Worm (Caenorhabditis elegans) whole organism, L4 larva: ENCODE data around the gene T08D10.3.

Experiments
- F10B5.3 ChIP-seq: sonication (generic microtip); optimal IDR thresholded peaks from 2 replicates; lab custom pipeline; 2016; ENCODE audit warnings: mild to moderate bottlenecking, missing genetic modification characterization, missing compliant biosample characterization
- F26F4.8 ChIP-seq: fragments of 200-800 bp; sonication (Bioruptor generic); conservative IDR thresholded peaks from 2 replicates; pipeline ENCODE4 v1.3.6; 2022; ENCODE audit warnings: missing genetic modification characterization, missing compliant biosample characterization
- F37D6.2 ChIP-seq: sonication (generic microtip); optimal IDR thresholded peaks from 2 replicates; lab custom pipeline; 2016; ENCODE audit warnings: mild to moderate bottlenecking, missing genetic modification characterization, missing compliant biosample characterization
- F44E2.7 ChIP-seq: fragments of 200-800 bp; sonication (Bioruptor generic); IDR thresholded peaks from 2 replicates; pipeline ENCODE4 v2.1.2; 2022; ENCODE audit warnings: missing genetic modification characterization, missing compliant biosample characterization
- R02D3.7 ChIP-seq: fragments of 150-350 bp; sonication (generic microtip); optimal IDR thresholded peaks from 3 replicates; lab custom pipeline; 2014; ENCODE audit warnings: missing biosample characterization, missing genetic modification characterization
- Y105C5A.15 ChIP-seq: fragments of 200-800 bp; sonication (Bioruptor generic); IDR thresholded peaks from 2 replicates; pipeline ENCODE4 v1.3.6; 2022; ENCODE audit warnings: missing genetic modification characterization, missing compliant biosample characterization
- Y5F2A.4 ChIP-seq: fragments of 200-800 bp; sonication (Bioruptor generic); optimal IDR thresholded peaks from 2 replicates; lab custom pipeline; 2018; ENCODE audit warnings: mild to moderate bottlenecking, missing genetic modification characterization, missing compliant biosample characterization
- Y75B8A.6 ChIP-seq: fragments of 200-800 bp; sonication (Bioruptor generic); IDR thresholded peaks from 2 replicates; pipeline ENCODE4 v1.3.6; 2022; ENCODE audit warnings: missing genetic modification reagents, missing genetic modification characterization, missing compliant biosample characterization
- ZK337.2 ChIP-seq: fragments of 200-800 bp; sonication (Bioruptor generic); IDR thresholded peaks from 2 replicates; pipeline ENCODE4 v1.3.6; 2022; ENCODE audit warnings: missing genetic modification reagents, missing genetic modification characterization, missing compliant biosample characterization
- ZK546.5 ChIP-seq, 2 experiments: sonication (generic microtip); optimal IDR thresholded peaks; 2 replicates each; lab custom pipeline; 2017; ENCODE audit warnings: missing biosample characterization in 2 of 2, missing genetic modification characterization in 2 of 2
- aha-1 ChIP-seq: fragments of 150-350 bp; peaks from one replicate; lab custom pipeline; 2014; ENCODE audit warnings: missing biosample characterization, missing genetic modification characterization
- aly-2 ChIP-seq: sonication (generic microtip); optimal IDR thresholded peaks from 2 replicates; lab custom pipeline; 2018; ENCODE audit warnings: missing biosample characterization, missing genetic modification characterization
- attf-4 ChIP-seq: sonication (generic microtip); optimal IDR thresholded peaks from 3 replicates; lab custom pipeline; 2017; ENCODE audit warnings: missing biosample characterization, missing genetic modification characterization
- ceh-62 ChIP-seq: sonication (generic microtip); optimal IDR thresholded peaks from 2 replicates; lab custom pipeline; 2017; ENCODE audit warnings: missing biosample characterization, missing genetic modification characterization
- ceh-82 ChIP-seq: sonication (generic microtip); optimal IDR thresholded peaks from 2 replicates; lab custom pipeline; 2017; ENCODE audit warnings: missing biosample characterization, missing genetic modification characterization
- daf-12 ChIP-seq: fragments of 150-350 bp; optimal IDR thresholded peaks from 2 replicates; lab custom pipeline; 2014; ENCODE audit warnings: missing biosample characterization, missing genetic modification reagents, missing genetic modification characterization
- daf-8 ChIP-seq: fragments of 200-800 bp; sonication (Bioruptor generic); IDR thresholded peaks from 2 replicates; pipeline ENCODE4 v1.3.6; 2022; ENCODE audit warnings: missing genetic modification characterization, missing compliant biosample characterization
- dmd-6 ChIP-seq: fragments of 200-800 bp; sonication (Bioruptor generic); IDR thresholded peaks from 2 replicates; pipeline ENCODE4 v1.3.6; 2022; ENCODE audit warnings: missing genetic modification reagents, missing genetic modification characterization, missing compliant biosample characterization
- dpl-1 ChIP-seq: fragments of 150-350 bp; optimal IDR thresholded peaks from 2 replicates; lab custom pipeline; 2014; ENCODE audit warnings: missing biosample characterization, missing genetic modification reagents, missing genetic modification characterization
- duxl-1 ChIP-seq: sonication (generic microtip); optimal IDR thresholded peaks from 2 replicates; lab custom pipeline; 2016; ENCODE audit warnings: mild to moderate bottlenecking, missing genetic modification characterization, moderate library complexity, missing compliant biosample characterization; ENCODE audit not compliant: poor library complexity
- fos-1 ChIP-seq: fragments of 150-350 bp; optimal IDR thresholded peaks from 2 replicates; lab custom pipeline; 2014; ENCODE audit warnings: missing biosample characterization, missing genetic modification characterization
- gei-8 ChIP-seq: fragments of 200-800 bp; sonication (Bioruptor generic); optimal IDR thresholded peaks from 2 replicates; lab custom pipeline; 2018; ENCODE audit warnings: mild to moderate bottlenecking, missing genetic modification characterization, missing compliant biosample characterization
- jun-1 ChIP-seq: fragments of 150-350 bp; optimal IDR thresholded peaks from 2 replicates; lab custom pipeline; 2014; ENCODE audit warnings: missing biosample characterization, missing genetic modification reagents, missing genetic modification characterization
- lin-1 ChIP-seq: fragments of 200-800 bp; sonication (Bioruptor generic); IDR thresholded peaks from 2 replicates; pipeline ENCODE4 v1.3.6; 2022; ENCODE audit warnings: missing genetic modification reagents, missing genetic modification characterization, missing compliant biosample characterization
- lin-13 ChIP-seq: fragments of 150-350 bp; optimal IDR thresholded peaks from 2 replicates; lab custom pipeline; 2014; ENCODE audit warnings: missing biosample characterization, missing genetic modification reagents, missing genetic modification characterization
- lin-29 ChIP-seq: fragments of 200-800 bp; sonication (Bioruptor generic); IDR thresholded peaks from 2 replicates; pipeline ENCODE4 v1.3.6; 2022; ENCODE audit warnings: missing genetic modification reagents, missing genetic modification characterization, missing compliant biosample characterization
- lin-38 ChIP-seq: fragments of 200-800 bp; sonication (Bioruptor generic); IDR thresholded peaks from 2 replicates; pipeline ENCODE4 v1.3.6; 2022; ENCODE audit warnings: missing genetic modification reagents, missing genetic modification characterization, missing compliant biosample characterization
- lin-39 ChIP-seq: fragments of 150-350 bp; optimal IDR thresholded peaks from 2 replicates; lab custom pipeline; 2014; ENCODE audit warnings: missing biosample characterization, missing genetic modification reagents, missing genetic modification characterization
- lir-3 ChIP-seq: sonication (generic microtip); optimal IDR thresholded peaks from 2 replicates; lab custom pipeline; 2016; ENCODE audit warnings: mild to moderate bottlenecking, missing genetic modification characterization, missing compliant biosample characterization
- lsy-2 ChIP-seq, 2 experiments: fragments of 150-350 bp in 1 of 2; sonication (generic microtip) in 1 of 2; optimal IDR thresholded peaks; 2 replicates each; lab custom pipeline; 2014 to 2017; ENCODE audit warnings: missing biosample characterization in 2 of 2, missing genetic modification characterization in 2 of 2
- madf-5 ChIP-seq, 2 experiments: fragments of 200-800 bp; sonication (Bioruptor generic); IDR thresholded peaks; 2 replicates each; pipeline ENCODE4 v1.3.6; 2022; ENCODE audit warnings: missing compliant biosample characterization in 2 of 2, missing genetic modification characterization in 2 of 2
- mes-2 ChIP-seq: sonication (generic microtip); optimal IDR thresholded peaks from 2 replicates; lab custom pipeline; 2016; ENCODE audit warnings: missing genotype, mild to moderate bottlenecking, missing genetic modification characterization, missing compliant biosample characterization; ENCODE audit not compliant: poor library complexity, severe bottlenecking
- mxl-2 ChIP-seq: fragments of 200-800 bp; sonication (Bioruptor generic); conservative IDR thresholded peaks from 2 replicates; pipeline ENCODE4 v1.3.6; 2022; ENCODE audit warnings: missing genetic modification reagents, missing genetic modification characterization, missing compliant biosample characterization
- nhr-102 ChIP-seq: sonication (generic microtip); optimal IDR thresholded peaks from 2 replicates; lab custom pipeline; 2016; ENCODE audit warnings: mild to moderate bottlenecking, missing genetic modification characterization, moderate library complexity, missing compliant biosample characterization
- nhr-111 ChIP-seq: fragments of 200-800 bp; sonication (Bioruptor generic); optimal IDR thresholded peaks from 2 replicates; lab custom pipeline; 2018; ENCODE audit warnings: mild to moderate bottlenecking, missing genetic modification characterization, missing compliant biosample characterization
- nhr-237 ChIP-seq: sonication (generic microtip); optimal IDR thresholded peaks from 2 replicates; lab custom pipeline; 2017; ENCODE audit warnings: missing biosample characterization, missing genetic modification characterization
- nhr-25 ChIP-seq: sonication (generic microtip); optimal IDR thresholded peaks from 2 replicates; lab custom pipeline; 2017; ENCODE audit warnings: missing genetic modification characterization, mild to moderate bottlenecking, missing compliant biosample characterization, antibody characterized with exemption, moderate library complexity, borderline replicate concordance; ENCODE audit not compliant: insufficient read depth
- nhr-41 ChIP-seq: fragments of 200-800 bp; sonication (Bioruptor generic); IDR thresholded peaks from 2 replicates; pipeline ENCODE4 v1.3.6; 2022; ENCODE audit warnings: missing genetic modification reagents, missing genetic modification characterization, missing compliant biosample characterization
- nhr-76 ChIP-seq: fragments of 150-350 bp; optimal IDR thresholded peaks from 2 replicates; lab custom pipeline; 2014; ENCODE audit warnings: missing biosample characterization, missing genetic modification characterization
- nhr-77 ChIP-seq: fragments of 150-350 bp; optimal IDR thresholded peaks from 2 replicates; lab custom pipeline; 2014; ENCODE audit warnings: missing biosample characterization, missing genetic modification characterization
- rbr-2 ChIP-seq: sonication (generic microtip); optimal IDR thresholded peaks from 2 replicates; lab custom pipeline; 2016; ENCODE audit warnings: missing genotype, missing genetic modification characterization, missing compliant biosample characterization
- saeg-2 ChIP-seq: fragments of 200-800 bp; sonication (Bioruptor generic); IDR thresholded peaks from 2 replicates; pipeline ENCODE4 v1.3.6; 2022; ENCODE audit warnings: missing genetic modification reagents, missing genetic modification characterization, missing compliant biosample characterization
- snpc-4 ChIP-seq: fragments of 150-350 bp; optimal IDR thresholded peaks from 2 replicates; lab custom pipeline; 2014; ENCODE audit warnings: missing biosample characterization, missing genetic modification characterization
- spr-3 ChIP-seq: fragments of 200-800 bp; sonication (Bioruptor generic); optimal IDR thresholded peaks from 2 replicates; lab custom pipeline; 2018; ENCODE audit warnings: mild to moderate bottlenecking, missing genetic modification characterization, missing compliant biosample characterization
- tag-97 ChIP-seq: fragments of 200-800 bp; sonication (Bioruptor generic); IDR thresholded peaks from 2 replicates; pipeline ENCODE4 v1.3.6; 2022; ENCODE audit warnings: missing genetic modification characterization, missing compliant biosample characterization
- tra-1 ChIP-seq: fragments of 200-800 bp; sonication (Bioruptor generic); IDR thresholded peaks from 2 replicates; pipeline ENCODE4 v1.3.6; 2022; ENCODE audit warnings: missing genetic modification reagents, missing genetic modification characterization, missing compliant biosample characterization
- unc-130 ChIP-seq: sonication (generic microtip); optimal IDR thresholded peaks from 2 replicates; lab custom pipeline; 2016; ENCODE audit warnings: missing genetic modification reagents, missing genetic modification characterization, missing compliant biosample characterization
- unc-62 ChIP-seq, 3 experiments: fragments of 150-350 bp in 1 of 3; sonication (generic microtip); optimal IDR thresholded peaks in 2 of 3; peaks in 1 of 3; 1 replicate in 1 of 3; 2 replicates in 2 of 3; lab custom pipeline; 2014 to 2017; ENCODE audit warnings: missing biosample characterization in 3 of 3, missing genetic modification characterization in 3 of 3, missing genetic modification reagents in 3 of 3, missing genotype in 1 of 3
- zfp-2 ChIP-seq: sonication (generic microtip); optimal IDR thresholded peaks from 2 replicates; lab custom pipeline; 2016; ENCODE audit warnings: mild to moderate bottlenecking, missing genetic modification characterization, missing compliant biosample characterization
- zip-2 ChIP-seq: fragments of 150-350 bp; optimal IDR thresholded peaks from 2 replicates; lab custom pipeline; 2014; ENCODE audit warnings: missing biosample characterization, missing genetic modification characterization
- ztf-7 ChIP-seq: fragments of 150-350 bp; optimal IDR thresholded peaks from 2 replicates; lab custom pipeline; 2014; ENCODE audit warnings: missing biosample characterization, missing genetic modification characterization

T08D10.3 gene

ce11 chrX:11909168-11909567 is 46.1 kb upstream of the T08D10.3 start (continued):
- TF ChIP-seq nhr-41 (GFP tag; lab: Robert Waterston, UW) (no peak), unc-62 (GFP tag; optimal IDR thresholded peaks at IDR 0.05 in 1 of 2; lab: Kevin White, UChicago) (no peak), unc-62 (tag; optimal IDR thresholded peaks at IDR 0.05; lab: Kevin White, UChicago) (no peak), ceh-62 (tag; lab: Kevin White, UChicago) (no peak), fos-1 (tag; lab: Kevin White, UChicago) (no peak), jun-1 (tag; lab: Kevin White, UChicago) (no peak), mes-2 (tag; lab: Kevin White, UChicago) (no peak), duxl-1 (tag; lab: Kevin White, UChicago) (no peak), nhr-77 (tag; lab: Kevin White, UChicago) (peak; percentile 85), ZK337.2 (GFP tag; lab: Robert Waterston, UW) (no peak), madf-5 (GFP tag; IDR thresholded peaks at IDR 0.05; lab: Robert Waterston, UW) (no peak), Y75B8A.6 (GFP tag; lab: Robert Waterston, UW) (no peak), gei-8 (GFP tag; lab: Kevin White, UChicago) (no peak), unc-130 (GFP tag; lab: Kevin White, UChicago) (no peak), ceh-82 (tag; lab: Kevin White, UChicago) (no peak), lin-29 (GFP tag; lab: Robert Waterston, UW) (no peak), attf-4 (tag; lab: Kevin White, UChicago) (no peak), tra-1 (peak; percentile 55; the same call in 1 of the 2 replicates), lsy-2 (tag; optimal IDR thresholded peaks at IDR 0.05; lab: Kevin White, UChicago) (no peak), F44E2.7 (GFP tag; lab: Robert Waterston, UW) (no peak), lin-38 (GFP tag; lab: Robert Waterston, UW) (no peak), daf-12 (tag; lab: Kevin White, UChicago) (no peak), ZK546.5 (tag; optimal IDR thresholded peaks at IDR 0.05; lab: Kevin White, UChicago) (no peak), nhr-102 (tag; lab: Kevin White, UChicago) (no peak), dmd-6 (GFP tag; lab: Robert Waterston, UW) (peak; percentile 67), Y5F2A.4 (GFP tag; lab: Kevin White, UChicago) (no peak), lin-39 (tag; lab: Kevin White, UChicago) (no peak), rbr-2 (tag; lab: Kevin White, UChicago) (no peak), lir-3 (tag; lab: Kevin White, UChicago) (no peak), nhr-76 (tag; lab: Kevin White, UChicago) (no peak), aha-1 (tag; lab: Kevin White, UChicago) (no peak), aly-2 (tag; lab: Kevin White, UChicago) (no peak), saeg-2 (GFP tag; lab: Robert Waterston, UW) (no peak), F10B5.3 (no peak), lin-13 (GFP tag; lab: Kevin White, UChicago) (no peak), mxl-2 (GFP tag; lab: Robert Waterston, UW) (no peak), F37D6.2 (tag; lab: Kevin White, UChicago) (no peak), nhr-237 (no peak), zip-2 (no peak), R02D3.7 (tag; lab: Kevin White, UChicago) (no peak), tag-97 (GFP tag; lab: Robert Waterston, UW) (no peak), lin-1 (GFP tag; lab: Robert Waterston, UW) (0 out of 2 replicates have a peak, but pooled peaks have one; percentile 29), dpl-1 (GFP tag; lab: Kevin White, UChicago) (no peak), zfp-2 (no peak), nhr-25 (no peak), nhr-111 (no peak), Y105C5A.15 (no peak), spr-3 (GFP tag; lab: Kevin White, UChicago) (no peak), daf-8 (GFP tag; lab: Robert Waterston, UW) (no peak), snpc-4 (tag; lab: Kevin White, UChicago) (no peak), ztf-7 (no peak), F26F4.8 (GFP tag; lab: Robert Waterston, UW) (no peak)
